Fruit fly (Drosophila melanogaster) whole organism, prepupa: ENCODE data around the gene alpha-Spec.
A peak's percentile ranks its signal among the peaks of the same experiment; 100 is the strongest.

Experiments used
- CG11294 ChIP-seq: fragments of 200-800 bp; sonication (Bioruptor generic); IDR thresholded peaks from 2 replicates; pipeline ENCODE4 v1.3.6; 2022; ENCODE audit warnings: missing biosample characterization, missing genetic modification characterization
- CG15336 ChIP-seq: fragments of 200-800 bp; sonication (Bioruptor generic); IDR thresholded peaks from 2 replicates; pipeline ENCODE4 v1.3.6; 2022; ENCODE audit warnings: missing biosample characterization, missing genetic modification characterization
- CG1621 ChIP-seq: fragments of 200-800 bp; sonication (Bioruptor generic); optimal IDR thresholded peaks from 3 replicates; lab custom pipeline; 2018; ENCODE audit warnings: missing biosample characterization, mild to moderate bottlenecking, missing genetic modification characterization
- CG34406 ChIP-seq: fragments of 200-800 bp; sonication (Bioruptor generic); optimal IDR thresholded peaks from 3 replicates; lab custom pipeline; 2016; ENCODE audit warnings: missing biosample characterization, missing genetic modification characterization
- CG6163 ChIP-seq: fragments of 200-800 bp; sonication (Bioruptor generic); IDR thresholded peaks from 3 replicates; pipeline ENCODE4 v1.3.6; 2022; ENCODE audit warnings: missing biosample characterization, missing genetic modification characterization
- CG6276 ChIP-seq: fragments of 200-800 bp; sonication (Bioruptor generic); optimal IDR thresholded peaks from 2 replicates; lab custom pipeline; 2017; ENCODE audit warnings: missing biosample characterization, mild to moderate bottlenecking, missing genetic modification characterization
- CG6792 ChIP-seq: fragments of 200-800 bp; sonication (Bioruptor generic); optimal IDR thresholded peaks from 3 replicates; lab custom pipeline; 2016; ENCODE audit warnings: missing biosample characterization, missing genetic modification characterization
- CG6854 ChIP-seq: fragments of 200-800 bp; sonication (Bioruptor generic); optimal IDR thresholded peaks from 2 replicates; lab custom pipeline; 2017; ENCODE audit warnings: missing biosample characterization, mild to moderate bottlenecking, missing genetic modification characterization
- CG7368 ChIP-seq: fragments of 200-800 bp; sonication (Bioruptor generic); optimal IDR thresholded peaks from 3 replicates; lab custom pipeline; 2016; ENCODE audit warnings: missing biosample characterization, missing genetic modification characterization
- CG8119 ChIP-seq: fragments of 200-800 bp; sonication (Bioruptor generic); IDR thresholded peaks from 3 replicates; pipeline ENCODE4 v1.3.6; 2022; ENCODE audit warnings: missing biosample characterization, missing genetic modification characterization
- CG8632 ChIP-seq: fragments of 200-800 bp; sonication (Bioruptor generic); optimal IDR thresholded peaks from 3 replicates; lab custom pipeline; 2016; ENCODE audit warnings: missing biosample characterization, missing genetic modification characterization
- Eip75B ChIP-seq: fragments of 200-800 bp; sonication (Bioruptor generic); optimal IDR thresholded peaks from 3 replicates; lab custom pipeline; 2016; ENCODE audit warnings: missing biosample characterization, missing genetic modification characterization
- Eip78C ChIP-seq: fragments of 200-800 bp; sonication (Bioruptor generic); peaks from one replicate; lab custom pipeline; 2016; ENCODE audit warnings: missing biosample characterization, missing genetic modification characterization
- Ets21C ChIP-seq: fragments of 200-800 bp; sonication (Bioruptor generic); optimal IDR thresholded peaks from 3 replicates; lab custom pipeline; 2016; ENCODE audit warnings: missing biosample characterization, missing genetic modification characterization
- Ets96B ChIP-seq: fragments of 200-800 bp; optimal IDR thresholded peaks from 2 replicates; lab custom pipeline; 2019; ENCODE audit warnings: missing biosample characterization, mild to moderate bottlenecking, missing genetic modification characterization, moderate library complexity
- Gug ChIP-seq: fragments of 200-800 bp; sonication (Bioruptor generic); IDR thresholded peaks from 2 replicates; pipeline ENCODE4 v1.3.6; 2022; ENCODE audit warnings: missing biosample characterization, missing genetic modification characterization
- Hr38 ChIP-seq: sonication (Bioruptor generic); optimal IDR thresholded peaks from 2 replicates; lab custom pipeline; 2016; ENCODE audit warnings: missing biosample characterization, missing genetic modification characterization
- Hr39 ChIP-seq: fragments of 200-800 bp; sonication (Bioruptor generic); optimal IDR thresholded peaks from 2 replicates; lab custom pipeline; 2016; ENCODE audit warnings: missing biosample characterization, missing genetic modification characterization
- Sox102F ChIP-seq: fragments of 200-800 bp; sonication (Bioruptor generic); optimal IDR thresholded peaks from 2 replicates; lab custom pipeline; 2016; ENCODE audit warnings: missing biosample characterization, mild to moderate bottlenecking, missing genetic modification characterization
- Sox14 ChIP-seq: fragments of 200-800 bp; sonication (Bioruptor generic); optimal IDR thresholded peaks from 3 replicates; lab custom pipeline; 2016; ENCODE audit warnings: missing biosample characterization, missing genetic modification characterization
- cyc ChIP-seq: fragments of 200-800 bp; sonication (Bioruptor generic); optimal IDR thresholded peaks from 3 replicates; lab custom pipeline; 2016; ENCODE audit warnings: missing biosample characterization, missing genetic modification characterization
- eg ChIP-seq: fragments of 200-800 bp; sonication (Bioruptor generic); IDR thresholded peaks from 3 replicates; pipeline ENCODE4 v1.3.6; 2022; ENCODE audit warnings: missing biosample characterization, missing genetic modification characterization
- esn ChIP-seq: fragments of 200-800 bp; sonication (Bioruptor generic); optimal IDR thresholded peaks from 2 replicates; lab custom pipeline; 2016; ENCODE audit warnings: missing biosample characterization, mild to moderate bottlenecking, missing genetic modification characterization, moderate library complexity
- fkh ChIP-seq: fragments of 200-800 bp; sonication (Bioruptor generic); optimal IDR thresholded peaks from 3 replicates; lab custom pipeline; 2017; ENCODE audit warnings: missing biosample characterization, mild to moderate bottlenecking, missing genetic modification characterization, moderate library complexity
- lz ChIP-seq: fragments of 200-800 bp; sonication (Bioruptor generic); optimal IDR thresholded peaks from 3 replicates; lab custom pipeline; 2016; ENCODE audit warnings: missing biosample characterization, missing genetic modification characterization
- pdm3 ChIP-seq: fragments of 200-800 bp; sonication (Bioruptor generic); optimal IDR thresholded peaks from 3 replicates; lab custom pipeline; 2016; ENCODE audit warnings: missing biosample characterization, missing genetic modification characterization
- spab ChIP-seq: fragments of 200-800 bp; sonication (Bioruptor generic); optimal IDR thresholded peaks from 2 replicates; lab custom pipeline; 2017; ENCODE audit warnings: missing biosample characterization, mild to moderate bottlenecking, missing genetic modification characterization, missing genetic modification reagents
- ss ChIP-seq, 2 experiments: fragments of 200-800 bp; sonication (Bioruptor generic); optimal IDR thresholded peaks; 2 replicates in 1 of 2; 3 replicates in 1 of 2; lab custom pipeline; 2017 to 2018; ENCODE audit warnings: mild to moderate bottlenecking in 2 of 2, missing biosample characterization in 2 of 2, missing genetic modification characterization in 2 of 2, moderate library complexity in 1 of 2
- svp ChIP-seq: fragments of 200-800 bp; sonication (Bioruptor generic); peaks from one replicate; lab custom pipeline; 2016; ENCODE audit warnings: missing biosample characterization, missing genetic modification characterization
- vri ChIP-seq: fragments of 200-800 bp; sonication (Bioruptor generic); optimal IDR thresholded peaks from 3 replicates; lab custom pipeline; 2016; ENCODE audit warnings: missing biosample characterization, mild to moderate bottlenecking, missing genetic modification characterization

Gene alpha-Spec

dm6 chr3L:1740129-1740975, 54.8 kb downstream of the alpha-Spec start (continued):
- peak; percentile 50 for TF ChIP-seq Gug
- TF ChIP-seq Sox102F, result peak; percentile 60
- peak; percentile 56; the same call in 1 of the 2 replicates for TF ChIP-seq CG11294 (GFP tag; lab: Robert Waterston, UW)
- peak; percentile 33 for TF ChIP-seq CG34406
- TF ChIP-seq Eip78C (GFP tag; lab: Kevin White, UChicago), result peak; percentile 88
- TF ChIP-seq CG6792, result peak; percentile 44
- TF ChIP-seq Eip75B, result peak; percentile 35
- no peak for TF ChIP-seq Hr38 (GFP tag; lab: Kevin White, UChicago)
- TF ChIP-seq CG6854 (GFP tag; lab: Kevin White, UChicago), result no peak
- TF ChIP-seq CG8632 (GFP tag; lab: Kevin White, UChicago), result peak; percentile 46
- TF ChIP-seq vri (GFP tag; lab: Kevin White, UChicago), result no peak
- no peak for TF ChIP-seq CG7368 (GFP tag; lab: Kevin White, UChicago)
- peak; percentile 49; the same call in 1 of the 2 replicates for TF ChIP-seq CG15336 (GFP tag; lab: Robert Waterston, UW)
- peak; percentile 63 for TF ChIP-seq pdm3 (GFP tag; lab: Kevin White, UChicago)
- no peak for TF ChIP-seq spab (GFP tag; lab: Kevin White, UChicago)
- TF ChIP-seq Ets96B (tag; lab: Kevin White, UChicago), result no peak
- peak; percentile 67 for TF ChIP-seq CG8119 (GFP tag; lab: Robert Waterston, UW)
- TF ChIP-seq cyc (GFP tag; lab: Kevin White, UChicago), result no peak
- peak; percentile 54 for TF ChIP-seq Sox14 (GFP tag; lab: Kevin White, UChicago)
- TF ChIP-seq ss (GFP tag; optimal IDR thresholded peaks at IDR 0.05; lab: Kevin White, UChicago), result no peak
- no peak for TF ChIP-seq CG1621 (tag; lab: Kevin White, UChicago)
- peak; percentile 70 for TF ChIP-seq svp (GFP tag; lab: Kevin White, UChicago)
- peak; percentile 74 for TF ChIP-seq esn

- TF ChIP-seq svp (GFP tag; lab: Kevin White, UChicago), result peak; percentile 96
- no peak for TF ChIP-seq Ets21C (GFP tag; lab: Kevin White, UChicago)
- TF ChIP-seq CG15336 (GFP tag; lab: Robert Waterston, UW), result 0 out of 2 replicates have a peak, but pooled peaks have one; percentile 15
- TF ChIP-seq CG6276 (GFP tag; lab: Kevin White, UChicago), result peak; percentile 38
- TF ChIP-seq vri (GFP tag; lab: Kevin White, UChicago), result peak; percentile 81
- TF ChIP-seq CG7368 (GFP tag; lab: Kevin White, UChicago), result no peak
- TF ChIP-seq CG6163 (GFP tag; lab: Robert Waterston, UW), result 0 out of 3 replicates have a peak, but pooled peaks have one; percentile 14
- TF ChIP-seq ss (GFP tag; optimal IDR thresholded peaks at IDR 0.05; lab: Kevin White, UChicago), result peak in 1 of 2 experiments; percentile 37
- no peak for TF ChIP-seq Ets96B (tag; lab: Kevin White, UChicago)
- TF ChIP-seq eg (GFP tag; lab: Robert Waterston, UW), result 0 out of 3 replicates have a peak, but pooled peaks have one; percentile 16
Measured at dm6 chr3L:1739522-1740128, 55.5 kb downstream of the alpha-Spec start.

- no peak for TF ChIP-seq Eip75B
- TF ChIP-seq fkh, result peak; percentile 59
- peak; percentile 6 for TF ChIP-seq lz (GFP tag; lab: Kevin White, UChicago)
- no peak for TF ChIP-seq Hr39 (GFP tag; lab: Kevin White, UChicago)
- peak; percentile 31 for TF ChIP-seq vri (GFP tag; lab: Kevin White, UChicago)
- TF ChIP-seq svp (GFP tag; lab: Kevin White, UChicago), result no peak
- peak; percentile 59 for TF ChIP-seq Eip78C (GFP tag; lab: Kevin White, UChicago)
Measured at dm6 chr3L:1738375-1739328, 56.5 kb downstream of the alpha-Spec start, which contains the start of gene Gk2. TSS of gene Gk2 (plus strand) at chr3L:1738407.
